Worm (Caenorhabditis elegans): ENCODE results near the gene F49E8.7.

The F49E8.7 gene

DNA sequence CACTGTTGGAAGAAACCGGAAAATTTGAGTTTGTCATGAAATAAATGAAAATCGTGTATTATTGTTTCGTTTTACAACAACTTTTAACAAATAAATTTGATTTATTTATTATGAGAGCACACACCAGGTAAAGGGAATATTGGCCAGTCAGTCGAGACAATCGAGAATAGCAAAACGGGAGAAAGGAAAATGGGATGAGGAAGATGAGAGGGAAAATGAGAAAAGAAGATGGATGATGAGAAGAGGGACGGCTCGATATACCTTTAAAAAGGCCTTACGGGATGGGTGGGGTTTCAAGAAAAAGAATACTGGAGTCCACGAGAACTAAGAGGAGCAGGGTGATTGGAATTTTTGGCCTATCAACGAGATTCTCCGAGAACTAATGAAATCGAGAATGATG, 2.5 kb upstream of the F49E8.7 start (continued):
- TF ChIP-seq lin-35 (GFP tag; optimal IDR thresholded peaks at IDR 0.05) (no peak), ceh-58 (GFP tag; IDR thresholded peaks at IDR 0.05) (no peak), fkh-3 (tag; optimal IDR thresholded peaks at IDR 0.05) (no peak), madf-3 (GFP tag; IDR thresholded peaks at IDR 0.05) (0 out of 2 replicates have a peak, but pooled peaks have one; percentile 5), C06A6.2 (GFP tag; conservative IDR thresholded peaks at IDR 0.05) (no peak), zim-3 (tag; optimal IDR thresholded peaks at IDR 0.05) (no peak), mes-4 (tag; optimal IDR thresholded peaks at IDR 0.05) (peak; percentile 27), F39B2.1 (GFP tag; IDR thresholded peaks at IDR 0.05) (no peak), him-1 (tag; optimal IDR thresholded peaks at IDR 0.05) (no peak), egl-44 (GFP tag; IDR thresholded peaks at IDR 0.05) (no peak), ama-1 (optimal IDR thresholded peaks at IDR 0.05) (no peak), ama-1 (GFP tag; optimal IDR thresholded peaks at IDR 0.05) (peak in 1 of 2 experiments; percentile 22), F22D6.2 (tag; optimal IDR thresholded peaks at IDR 0.05) (no peak), hrde-1 (tag; optimal IDR thresholded peaks at IDR 0.05; ENCODE audit: borderline replicate concordance) (peak; percentile 66), madf-8 (GFP tag; conservative IDR thresholded peaks at IDR 0.05) (no peak), ets-4 (GFP tag; optimal IDR thresholded peaks at IDR 0.05) (no peak), sptf-2 (GFP tag; optimal IDR thresholded peaks at IDR 0.05) (no peak), F23B12.7 (tag; optimal IDR thresholded peaks at IDR 0.05; ENCODE audit: insufficient read depth) (no peak), Y53G8AR.9 (GFP tag; conservative IDR thresholded peaks at IDR 0.05) (no peak), mcd-1 (GFP tag; IDR thresholded peaks at IDR 0.05) (no peak), nhr-80 (tag; optimal IDR thresholded peaks at IDR 0.05) (no peak), madf-10 (tag; optimal IDR thresholded peaks at IDR 0.05) (no peak), snpc-3.4 (tag; optimal IDR thresholded peaks at IDR 0.05) (no peak), ztf-3 (GFP tag; optimal IDR thresholded peaks at IDR 0.05) (no peak), Y95B8A.8 (GFP tag; IDR thresholded peaks at IDR 0.05) (no peak), ekl-4 (GFP tag; IDR thresholded peaks at IDR 0.05) (0 out of 2 replicates have a peak, but pooled peaks have one; percentile 26), lin-54 (GFP tag; optimal IDR thresholded peaks at IDR 0.05) (peak; percentile 30), die-1 (tag; optimal IDR thresholded peaks at IDR 0.05) (no peak), ztf-26 (tag; optimal IDR thresholded peaks at IDR 0.05) (no peak)

DNA sequence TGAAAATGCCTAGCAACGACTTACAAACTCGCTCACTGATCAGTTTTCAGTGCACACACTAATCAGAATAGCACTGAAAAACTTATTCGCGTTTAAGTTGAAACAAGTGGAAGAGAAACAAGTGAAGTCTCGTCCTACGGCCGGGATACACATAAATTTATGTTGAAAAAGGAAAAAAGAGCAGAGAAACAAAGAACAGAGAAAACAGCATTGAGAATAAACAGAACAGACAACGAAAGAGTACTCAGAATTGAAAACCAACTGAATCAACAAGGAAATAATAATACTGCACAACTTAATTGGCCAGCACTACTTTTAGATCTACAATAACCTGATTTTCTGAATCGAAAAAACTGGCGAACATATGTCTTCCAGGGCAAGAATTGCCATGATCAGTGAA, 1.8 kb downstream of the F49E8.7 start, which contains the start of gene F49E8.6:
Gene F49E8.6, minus strand, starts transcription at position 317 of the 400 bp plus-strand sequence.
- TF ChIP-seq hmg-1.2 (GFP tag; IDR thresholded peaks at IDR 0.05), result peak; percentile 38; the same call in 1 of the 2 replicates
- no peak for TF ChIP-seq Y95B8A.8 (GFP tag; IDR thresholded peaks at IDR 0.05)
- no peak for TF ChIP-seq egrh-3 (GFP tag; IDR thresholded peaks at IDR 0.05)

DNA sequence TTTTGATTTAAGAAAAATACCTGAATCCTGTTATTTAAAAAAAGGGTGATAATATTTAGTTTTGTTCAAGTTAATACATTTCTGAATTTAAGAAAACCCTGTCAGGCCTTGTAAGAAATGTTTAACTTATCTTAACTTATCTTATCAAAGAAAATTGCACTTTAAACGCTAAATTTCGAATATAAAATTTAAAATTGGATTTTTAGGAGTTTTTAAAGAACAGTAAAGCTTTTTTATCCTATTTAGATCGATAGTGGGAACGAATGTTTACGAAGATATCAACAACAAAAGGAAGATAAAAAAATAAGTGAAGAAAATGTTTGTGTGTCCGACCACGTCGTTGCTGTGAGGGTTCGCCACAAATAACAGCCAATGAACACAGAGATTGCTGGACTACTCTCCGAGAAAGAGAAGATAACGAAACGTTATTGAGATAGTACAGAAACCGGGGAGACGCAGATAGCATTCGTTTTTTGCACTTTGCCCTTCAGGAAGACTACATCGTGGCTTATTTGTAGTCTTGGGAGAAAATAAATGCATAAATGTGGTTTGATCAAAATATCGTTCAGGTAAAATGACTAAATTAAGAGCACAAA, 3.1 kb downstream of the F49E8.7 start, which contains the start of gene dif-1:
Gene dif-1, minus strand, starts transcription at position 51 of the 596 bp plus-strand sequence.
- no peak for TF ChIP-seq Y56A3A.18 (GFP tag; IDR thresholded peaks at IDR 0.05)
- TF ChIP-seq egl-44 (GFP tag; IDR thresholded peaks at IDR 0.05), result no peak
- no peak for TF ChIP-seq F33H1.4 (GFP tag; IDR thresholded peaks at IDR 0.05)
- TF ChIP-seq aptf-2 (GFP tag; conservative IDR thresholded peaks at IDR 0.05), result 0 out of 2 replicates have a peak, but pooled peaks have one; percentile 63
- peak; percentile 19 for TF ChIP-seq tbp1 (GFP tag; optimal IDR thresholded peaks at IDR 0.05)
- no peak for TF ChIP-seq F57C9.4 (tag; optimal IDR thresholded peaks at IDR 0.05)
- TF ChIP-seq madf-8 (GFP tag; conservative IDR thresholded peaks at IDR 0.05), result no peak
- no peak for TF ChIP-seq gei-17 (GFP tag; optimal IDR thresholded peaks at IDR 0.05)
- TF ChIP-seq lin-26 (GFP tag; IDR thresholded peaks at IDR 0.05), result no peak
- no peak for TF ChIP-seq lag-1 (GFP tag; IDR thresholded peaks at IDR 0.05)
- no peak for TF ChIP-seq ZK185.1 (tag; optimal IDR thresholded peaks at IDR 0.05; ENCODE audit: poor library complexity, severe bottlenecking)
- no peak for TF ChIP-seq fkh-3 (tag; optimal IDR thresholded peaks at IDR 0.05)
- TF ChIP-seq B0035.1 (tag; optimal IDR thresholded peaks at IDR 0.05), result no peak
- TF ChIP-seq dox-1 (GFP tag; IDR thresholded peaks at IDR 0.05), result no peak
- no peak for TF ChIP-seq F49E8.2 (tag; optimal IDR thresholded peaks at IDR 0.05; ENCODE audit: insufficient read depth)
- no peak for TF ChIP-seq dpl-1 (GFP tag; optimal IDR thresholded peaks at IDR 0.05)
- no peak for TF ChIP-seq F52B5.7 (tag; optimal IDR thresholded peaks at IDR 0.05)
- peak; percentile 64 for TF ChIP-seq nhr-80 (tag; optimal IDR thresholded peaks at IDR 0.05)
- TF ChIP-seq xnd-1 (tag; optimal IDR thresholded peaks at IDR 0.05), result no peak
- TF ChIP-seq C17E4.6 (GFP tag; IDR thresholded peaks at IDR 0.05), result no peak

All from whole organism, young adult.